Worm (Caenorhabditis elegans) whole organism, midembryonic: ENCODE measurements around the gene C09G9.3.

Experiments used
- T22C8.4 ChIP-seq: fragments of 200-800 bp; sonication (Bioruptor generic); IDR thresholded peaks from 2 replicates; pipeline ENCODE4 v1.3.6; 2022; ENCODE audit warnings: missing genetic modification characterization, missing compliant biosample characterization
- flt-1 ChIP-seq: fragments of 200-800 bp; sonication (Bioruptor generic); IDR thresholded peaks from 2 replicates; pipeline ENCODE4 v1.3.6; 2022; ENCODE audit warnings: missing genetic modification characterization, missing compliant biosample characterization
- tab-1 ChIP-seq: fragments of 200-800 bp; sonication (Bioruptor generic); IDR thresholded peaks from 2 replicates; pipeline ENCODE4 v1.3.6; 2022; ENCODE audit warnings: missing genetic modification characterization, missing compliant biosample characterization
- ztf-29 ChIP-seq: fragments of 200-800 bp; sonication (Bioruptor generic); IDR thresholded peaks from 2 replicates; pipeline ENCODE4 v1.3.6; 2022; ENCODE audit warnings: missing genetic modification reagents, missing genetic modification characterization, missing compliant biosample characterization

ce11 chrIV:8845922-8846321 lies 26.9 kb downstream of the C09G9.3 start:
- TF ChIP-seq flt-1 (GFP tag; lab: Robert Waterston, UW), result no peak
- TF ChIP-seq T22C8.4, result no peak
- no peak for TF ChIP-seq ztf-29
- no peak for TF ChIP-seq tab-1 (GFP tag; lab: Robert Waterston, UW)
